Worm (Caenorhabditis elegans): ENCODE measurements around the gene egl-44.

egl-44 gene

ce11 chrII:5974878-5975277, 46.3 kb downstream of the egl-44 start, which contains the start of gene B0034.5:
TSS of gene B0034.5 (minus strand) at chrII:5974978.
- no peak for TF ChIP-seq lin-15B (tag; optimal IDR thresholded peaks at IDR 0.05)
- TF ChIP-seq hmg-11 (tag; optimal IDR thresholded peaks at IDR 0.05), result no peak
- no peak for TF ChIP-seq tbx-2 (tag; optimal IDR thresholded peaks at IDR 0.05)
- no peak for TF ChIP-seq fkh-2 (tag; optimal IDR thresholded peaks at IDR 0.05)
- TF ChIP-seq lin-39 (tag; optimal IDR thresholded peaks at IDR 0.05), result no peak
- no peak for TF ChIP-seq lsy-12 (tag; optimal IDR thresholded peaks at IDR 0.05)
- TF ChIP-seq pqm-1 (tag; optimal IDR thresholded peaks at IDR 0.05), result no peak
- no peak for TF ChIP-seq zag-1 (tag; optimal IDR thresholded peaks at IDR 0.05)
- no peak for TF ChIP-seq unc-62 (GFP tag; optimal IDR thresholded peaks at IDR 0.05)
- TF ChIP-seq jun-1 (tag; optimal IDR thresholded peaks at IDR 0.05), result no peak
- TF ChIP-seq fos-1 (tag; optimal IDR thresholded peaks at IDR 0.05), result no peak
- TF ChIP-seq ceh-28 (tag; optimal IDR thresholded peaks at IDR 0.05), result no peak
- TF ChIP-seq ama-1 (optimal IDR thresholded peaks at IDR 0.05), result no peak
- no peak for TF ChIP-seq nhr-12 (tag; optimal IDR thresholded peaks at IDR 0.05)
- no peak for TF ChIP-seq nhr-67 (tag; optimal IDR thresholded peaks at IDR 0.05)

DNA sequence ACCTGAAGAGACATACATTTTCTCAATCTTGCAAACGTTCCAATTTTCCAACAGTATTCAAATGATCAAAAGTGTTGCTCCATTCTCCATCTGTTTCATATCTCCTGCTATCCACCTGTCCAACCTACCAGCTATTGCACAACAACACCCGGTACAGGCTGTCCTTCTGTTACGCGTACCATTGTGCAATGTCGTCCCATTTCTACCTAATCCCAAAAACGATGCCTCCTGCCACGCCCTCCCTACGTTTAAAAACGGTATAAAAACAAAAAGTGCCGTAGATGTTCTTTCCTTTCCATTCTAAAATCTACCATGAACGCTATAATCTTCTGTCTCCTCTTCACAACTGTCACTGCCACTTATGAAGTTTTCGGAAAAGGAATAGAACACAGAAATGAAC, 59.6 kb downstream of the egl-44 start, which contains the start of gene ins-2:
ins-2 (plus strand) TSS at position 301 of the 400 bp plus-strand sequence.
- TF ChIP-seq egl-5 (tag; optimal IDR thresholded peaks at IDR 0.05) (no peak), unc-39 (tag; optimal IDR thresholded peaks at IDR 0.05) (no peak), ztf-4 (tag; optimal IDR thresholded peaks at IDR 0.05) (no peak), lin-39 (tag; optimal IDR thresholded peaks at IDR 0.05) (no peak), sea-2 (GFP tag; optimal IDR thresholded peaks at IDR 0.05) (no peak), fos-1 (tag; optimal IDR thresholded peaks at IDR 0.05) (no peak), nhr-76 (tag; optimal IDR thresholded peaks at IDR 0.05) (no peak), lsy-12 (tag; optimal IDR thresholded peaks at IDR 0.05) (no peak), mdl-1 (tag; optimal IDR thresholded peaks at IDR 0.05) (no peak), nhr-237 (tag; optimal IDR thresholded peaks at IDR 0.05) (no peak), unc-62 (GFP tag; optimal IDR thresholded peaks at IDR 0.05) (no peak), mml-1 (tag; optimal IDR thresholded peaks at IDR 0.05) (no peak), elt-2 (tag; optimal IDR thresholded peaks at IDR 0.05) (no peak), skn-1 (tag; optimal IDR thresholded peaks at IDR 0.05) (no peak)
